Fruit fly (Drosophila melanogaster) Kc167 (cell line): Measurements from ENCODE around the gene Grip91.

Experiments
- Myc ChIP-seq: fragments of >200 bp; optimal IDR thresholded peaks from 2 replicates; lab custom pipeline; 2017; ENCODE audit warnings: missing external identifiers
- Sin3A ChIP-seq: fragments of >200 bp; optimal IDR thresholded peaks from 2 replicates; lab custom pipeline; 2018; ENCODE audit warnings: missing external identifiers
- insv ChIP-seq: fragments of >200 bp; optimal IDR thresholded peaks from 3 replicates; lab custom pipeline; 2018; ENCODE audit warnings: missing external identifiers
- psq ChIP-seq: fragments of >200 bp; optimal IDR thresholded peaks from 2 replicates; lab custom pipeline; 2017; ENCODE audit warnings: missing external identifiers

dm6 chrX:13756776-13757312, 12.4 kb upstream of the Grip91 start, which contains the start of the genes CG32625 and Rtc1:
- no peak for TF ChIP-seq psq
- TF ChIP-seq Sin3A (lab: Kevin White, UChicago) = no peak
- TF ChIP-seq insv (lab: Kevin White, UChicago) = no peak
- TF ChIP-seq Myc (lab: Kevin White, UChicago) = no peak
